Worm (Caenorhabditis elegans) whole organism, L4 larva: ENCODE data around the gene nlp-3.
A peak's percentile ranks its signal among the peaks of the same experiment; 100 is the strongest.

ENCODE experiments used
- D1046.2 ChIP-seq: fragments of 200-800 bp; sonication (Bioruptor generic); IDR thresholded peaks from 2 replicates; pipeline ENCODE4 v1.3.6; 2022; ENCODE audit warnings: missing genetic modification characterization, missing compliant biosample characterization
- F26F4.8 ChIP-seq: fragments of 200-800 bp; sonication (Bioruptor generic); conservative IDR thresholded peaks from 2 replicates; pipeline ENCODE4 v1.3.6; 2022; ENCODE audit warnings: missing genetic modification characterization, missing compliant biosample characterization
- F37D6.2 ChIP-seq: sonication (generic microtip); optimal IDR thresholded peaks from 2 replicates; lab custom pipeline; 2016; ENCODE audit warnings: mild to moderate bottlenecking, missing genetic modification characterization, missing compliant biosample characterization
- F44E2.7 ChIP-seq: fragments of 200-800 bp; sonication (Bioruptor generic); IDR thresholded peaks from 2 replicates; pipeline ENCODE4 v2.1.2; 2022; ENCODE audit warnings: missing genetic modification characterization, missing compliant biosample characterization
- F49E8.2 ChIP-seq: sonication (generic microtip); optimal IDR thresholded peaks from 2 replicates; lab custom pipeline; 2016; ENCODE audit warnings: missing compliant biosample characterization, mild to moderate bottlenecking, missing genetic modification characterization, borderline replicate concordance
- ZK546.5 ChIP-seq, 2 experiments: sonication (generic microtip); optimal IDR thresholded peaks; 2 replicates each; lab custom pipeline; 2017; ENCODE audit warnings: missing biosample characterization in 2 of 2, missing genetic modification characterization in 2 of 2
- aha-1 ChIP-seq: fragments of 150-350 bp; peaks from one replicate; lab custom pipeline; 2014; ENCODE audit warnings: missing biosample characterization, missing genetic modification characterization
- aly-2 ChIP-seq: sonication (generic microtip); optimal IDR thresholded peaks from 2 replicates; lab custom pipeline; 2018; ENCODE audit warnings: missing biosample characterization, missing genetic modification characterization
- arid-1 ChIP-seq: fragments of 200-800 bp; sonication (Bioruptor generic); conservative IDR thresholded peaks from 2 replicates; pipeline ENCODE4 v1.3.6; 2022; ENCODE audit warnings: missing genetic modification reagents, missing genetic modification characterization, missing compliant biosample characterization
- attf-4 ChIP-seq: sonication (generic microtip); optimal IDR thresholded peaks from 3 replicates; lab custom pipeline; 2017; ENCODE audit warnings: missing biosample characterization, missing genetic modification characterization
- ceh-82 ChIP-seq: sonication (generic microtip); optimal IDR thresholded peaks from 2 replicates; lab custom pipeline; 2017; ENCODE audit warnings: missing biosample characterization, missing genetic modification characterization
- ces-1 ChIP-seq: fragments of 150-350 bp; sonication (generic microtip); optimal IDR thresholded peaks from 4 replicates; lab custom pipeline; 2014; ENCODE audit warnings: missing biosample characterization, missing genetic modification reagents, missing genetic modification characterization
- daf-12 ChIP-seq: fragments of 150-350 bp; optimal IDR thresholded peaks from 2 replicates; lab custom pipeline; 2014; ENCODE audit warnings: missing biosample characterization, missing genetic modification reagents, missing genetic modification characterization
- dmd-6 ChIP-seq: fragments of 200-800 bp; sonication (Bioruptor generic); IDR thresholded peaks from 2 replicates; pipeline ENCODE4 v1.3.6; 2022; ENCODE audit warnings: missing genetic modification reagents, missing genetic modification characterization, missing compliant biosample characterization
- dpl-1 ChIP-seq: fragments of 150-350 bp; optimal IDR thresholded peaks from 2 replicates; lab custom pipeline; 2014; ENCODE audit warnings: missing biosample characterization, missing genetic modification reagents, missing genetic modification characterization
- egl-27 ChIP-seq: sonication (generic microtip); optimal IDR thresholded peaks from 3 replicates; lab custom pipeline; 2017; ENCODE audit warnings: missing biosample characterization, missing genetic modification reagents, missing genetic modification characterization
- egl-43 ChIP-seq: fragments of 200-800 bp; sonication (Bioruptor generic); IDR thresholded peaks from 2 replicates; pipeline ENCODE4 v1.3.6; 2022; ENCODE audit warnings: missing genetic modification reagents, missing genetic modification characterization, missing compliant biosample characterization
- fos-1 ChIP-seq: fragments of 150-350 bp; optimal IDR thresholded peaks from 2 replicates; lab custom pipeline; 2014; ENCODE audit warnings: missing biosample characterization, missing genetic modification characterization
- hlh-11 ChIP-seq: fragments of 200-800 bp; sonication (Bioruptor generic); optimal IDR thresholded peaks from 2 replicates; lab custom pipeline; 2018; ENCODE audit warnings: mild to moderate bottlenecking, missing genetic modification characterization, missing compliant biosample characterization
- hlh-30 ChIP-seq: sonication (generic microtip); optimal IDR thresholded peaks from 2 replicates; lab custom pipeline; 2017; ENCODE audit warnings: antibody characterized with exemption, mild to moderate bottlenecking, missing genetic modification characterization, missing compliant biosample characterization; ENCODE audit not compliant: insufficient read depth
- lim-7 ChIP-seq: fragments of 200-800 bp; sonication (Bioruptor generic); IDR thresholded peaks from 2 replicates; pipeline ENCODE4 v1.3.6; 2022; ENCODE audit warnings: missing genetic modification characterization, missing compliant biosample characterization
- lin-29 ChIP-seq: fragments of 200-800 bp; sonication (Bioruptor generic); IDR thresholded peaks from 2 replicates; pipeline ENCODE4 v1.3.6; 2022; ENCODE audit warnings: missing genetic modification reagents, missing genetic modification characterization, missing compliant biosample characterization
- lin-39 ChIP-seq: fragments of 150-350 bp; optimal IDR thresholded peaks from 2 replicates; lab custom pipeline; 2014; ENCODE audit warnings: missing biosample characterization, missing genetic modification reagents, missing genetic modification characterization
- lir-3 ChIP-seq: sonication (generic microtip); optimal IDR thresholded peaks from 2 replicates; lab custom pipeline; 2016; ENCODE audit warnings: mild to moderate bottlenecking, missing genetic modification characterization, missing compliant biosample characterization
- madf-5 ChIP-seq, 2 experiments: fragments of 200-800 bp; sonication (Bioruptor generic); IDR thresholded peaks; 2 replicates each; pipeline ENCODE4 v1.3.6; 2022; ENCODE audit warnings: missing compliant biosample characterization in 2 of 2, missing genetic modification characterization in 2 of 2
- madf-9 ChIP-seq: fragments of 200-800 bp; sonication (Bioruptor generic); conservative IDR thresholded peaks from 2 replicates; pipeline ENCODE4 v1.3.6; 2022; ENCODE audit warnings: missing genetic modification reagents, missing genetic modification characterization, missing compliant biosample characterization
- mdl-1 ChIP-seq, 2 experiments: fragments of 150-350 bp in 1 of 2; sonication (generic microtip) in 1 of 2; optimal IDR thresholded peaks; 2 replicates each; lab custom pipeline; 2014 to 2017; ENCODE audit warnings: missing biosample characterization in 2 of 2, missing genetic modification characterization in 2 of 2
- mes-2 ChIP-seq: sonication (generic microtip); optimal IDR thresholded peaks from 2 replicates; lab custom pipeline; 2016; ENCODE audit warnings: missing genotype, mild to moderate bottlenecking, missing genetic modification characterization, missing compliant biosample characterization; ENCODE audit not compliant: poor library complexity, severe bottlenecking
- mxl-2 ChIP-seq: fragments of 200-800 bp; sonication (Bioruptor generic); conservative IDR thresholded peaks from 2 replicates; pipeline ENCODE4 v1.3.6; 2022; ENCODE audit warnings: missing genetic modification reagents, missing genetic modification characterization, missing compliant biosample characterization
- mxl-3 ChIP-seq: fragments of 200-800 bp; sonication (Bioruptor generic); optimal IDR thresholded peaks from 2 replicates; lab custom pipeline; 2018; ENCODE audit warnings: mild to moderate bottlenecking, missing genetic modification characterization, missing compliant biosample characterization
- nhr-10 ChIP-seq: fragments of 150-350 bp; optimal IDR thresholded peaks from 2 replicates; lab custom pipeline; 2014; ENCODE audit warnings: missing biosample characterization, missing genetic modification characterization
- nhr-102 ChIP-seq: sonication (generic microtip); optimal IDR thresholded peaks from 2 replicates; lab custom pipeline; 2016; ENCODE audit warnings: mild to moderate bottlenecking, missing genetic modification characterization, moderate library complexity, missing compliant biosample characterization
- nhr-11 ChIP-seq: fragments of 150-350 bp; optimal IDR thresholded peaks from 2 replicates; lab custom pipeline; 2014; ENCODE audit warnings: missing biosample characterization, missing genetic modification characterization
- nhr-111 ChIP-seq: fragments of 200-800 bp; sonication (Bioruptor generic); optimal IDR thresholded peaks from 2 replicates; lab custom pipeline; 2018; ENCODE audit warnings: mild to moderate bottlenecking, missing genetic modification characterization, missing compliant biosample characterization
- nhr-25 ChIP-seq: sonication (generic microtip); optimal IDR thresholded peaks from 2 replicates; lab custom pipeline; 2017; ENCODE audit warnings: missing genetic modification characterization, mild to moderate bottlenecking, missing compliant biosample characterization, antibody characterized with exemption, moderate library complexity, borderline replicate concordance; ENCODE audit not compliant: insufficient read depth
- pha-4 ChIP-seq, 2 experiments: fragments of 150-350 bp in 1 of 2; fragments of 200-800 bp in 1 of 2; sonication (Bioruptor generic) in 1 of 2; IDR thresholded peaks in 1 of 2; optimal IDR thresholded peaks in 1 of 2; 2 replicates each; pipeline versions ENCODE4 v1.3.6 to Lab custom; 2014 to 2022; ENCODE audit warnings: missing genetic modification characterization in 2 of 2, missing genetic modification reagents in 2 of 2, missing biosample characterization in 1 of 2, missing compliant biosample characterization in 1 of 2
- pqm-1 ChIP-seq: sonication (generic microtip); optimal IDR thresholded peaks from 2 replicates; lab custom pipeline; 2017; ENCODE audit warnings: missing biosample characterization, missing genetic modification characterization
- set-16 ChIP-seq: fragments of 200-800 bp; sonication (Bioruptor generic); IDR thresholded peaks from 2 replicates; pipeline ENCODE4 v1.3.6; 2022; ENCODE audit warnings: missing genetic modification reagents, missing genetic modification characterization, missing compliant biosample characterization
- skn-1 ChIP-seq: fragments of 150-350 bp; optimal IDR thresholded peaks from 2 replicates; lab custom pipeline; 2014; ENCODE audit warnings: missing biosample characterization, missing genetic modification characterization
- snpc-1.2 ChIP-seq: fragments of 200-800 bp; sonication (Bioruptor generic); IDR thresholded peaks from 2 replicates; pipeline ENCODE4 v1.3.6; 2022; ENCODE audit warnings: missing genetic modification reagents, missing genetic modification characterization, missing compliant biosample characterization
- snpc-4 ChIP-seq: fragments of 150-350 bp; optimal IDR thresholded peaks from 2 replicates; lab custom pipeline; 2014; ENCODE audit warnings: missing biosample characterization, missing genetic modification characterization
- tag-97 ChIP-seq: fragments of 200-800 bp; sonication (Bioruptor generic); IDR thresholded peaks from 2 replicates; pipeline ENCODE4 v1.3.6; 2022; ENCODE audit warnings: missing genetic modification characterization, missing compliant biosample characterization
- tra-1 ChIP-seq: fragments of 200-800 bp; sonication (Bioruptor generic); IDR thresholded peaks from 2 replicates; pipeline ENCODE4 v1.3.6; 2022; ENCODE audit warnings: missing genetic modification reagents, missing genetic modification characterization, missing compliant biosample characterization
- unc-130 ChIP-seq: sonication (generic microtip); optimal IDR thresholded peaks from 2 replicates; lab custom pipeline; 2016; ENCODE audit warnings: missing genetic modification reagents, missing genetic modification characterization, missing compliant biosample characterization
- unc-39 ChIP-seq: sonication (generic microtip); optimal IDR thresholded peaks from 2 replicates; lab custom pipeline; 2017; ENCODE audit warnings: missing biosample characterization, missing genetic modification characterization
- vab-7 ChIP-seq: fragments of 200-800 bp; sonication (Bioruptor generic); IDR thresholded peaks from 2 replicates; pipeline ENCODE4 v1.3.6; 2022; ENCODE audit warnings: missing genetic modification reagents, missing genetic modification characterization, missing compliant biosample characterization
- zag-1 ChIP-seq: fragments of 150-350 bp; optimal IDR thresholded peaks from 2 replicates; lab custom pipeline; 2014; ENCODE audit warnings: missing biosample characterization, missing genetic modification characterization
- zip-11 ChIP-seq: fragments of 200-800 bp; sonication (Bioruptor generic); IDR thresholded peaks from 2 replicates; pipeline ENCODE4 v1.3.6; 2022; ENCODE audit warnings: missing genetic modification characterization, missing compliant biosample characterization
- ztf-11 ChIP-seq: fragments of 150-350 bp; optimal IDR thresholded peaks from 2 replicates; lab custom pipeline; 2014; ENCODE audit warnings: missing biosample characterization, missing genetic modification characterization
- ztf-7 ChIP-seq: fragments of 150-350 bp; optimal IDR thresholded peaks from 2 replicates; lab custom pipeline; 2014; ENCODE audit warnings: missing biosample characterization, missing genetic modification characterization

Gene nlp-3

ce11 chrX:13144975-13145618 is 33.1 kb downstream of the nlp-3 start (continued):
- TF ChIP-seq mdl-1 (tag; optimal IDR thresholded peaks at IDR 0.05; lab: Kevin White, UChicago) (peak; percentile 97 to 100), F44E2.7 (GFP tag; lab: Robert Waterston, UW) (0 out of 2 replicates have a peak, but pooled peaks have one; percentile 22), mes-2 (peak; percentile 80), hlh-11 (tag; lab: Kevin White, UChicago) (peak; percentile 99), aha-1 (tag; lab: Kevin White, UChicago) (peak; percentile 100), F37D6.2 (peak; percentile 93), ZK546.5 (tag; optimal IDR thresholded peaks at IDR 0.05; lab: Kevin White, UChicago) (peak in 1 of 2 experiments; percentile 11), egl-27 (tag; lab: Kevin White, UChicago) (peak; percentile 91), set-16 (GFP tag; lab: Robert Waterston, UW) (peak; percentile 99), unc-130 (GFP tag; lab: Kevin White, UChicago) (no peak), tra-1 (GFP tag; lab: Robert Waterston, UW) (peak; percentile 89), D1046.2 (no peak), nhr-11 (tag; lab: Kevin White, UChicago) (peak; percentile 88), mxl-2 (GFP tag; lab: Robert Waterston, UW) (peak; percentile 89), pha-4 (GFP tag; IDR thresholded peaks at IDR 0.05; lab: Robert Waterston, UW) (peak; percentile 90), pha-4 (tag; optimal IDR thresholded peaks at IDR 0.05; lab: Kevin White, UChicago) (no peak), egl-43 (GFP tag; lab: Robert Waterston, UW) (peak; percentile 98), hlh-30 (tag; lab: Kevin White, UChicago) (peak; percentile 100), nhr-102 (peak; percentile 84), F49E8.2 (tag; lab: Kevin White, UChicago) (no peak), madf-9 (GFP tag; lab: Robert Waterston, UW) (peak; percentile 89), nhr-111 (GFP tag; lab: Kevin White, UChicago) (no peak), ces-1 (peak; percentile 40), attf-4 (peak; percentile 5), arid-1 (GFP tag; lab: Robert Waterston, UW) (peak; percentile 61), ceh-82 (tag; lab: Kevin White, UChicago) (no peak), nhr-10 (peak; percentile 91), mxl-3 (GFP tag; lab: Kevin White, UChicago) (peak; percentile 90), lin-29 (GFP tag; lab: Robert Waterston, UW) (no peak; the same call in 1 of the 2 replicates), F26F4.8 (GFP tag; lab: Robert Waterston, UW) (no peak), unc-39 (tag; lab: Kevin White, UChicago) (no peak), zag-1 (tag; lab: Kevin White, UChicago) (no peak), fos-1 (peak; percentile 6), ztf-7 (tag; lab: Kevin White, UChicago) (peak; percentile 77), lim-7 (GFP tag; lab: Robert Waterston, UW) (peak; percentile 67), snpc-4 (tag; lab: Kevin White, UChicago) (no peak), ztf-11 (no peak), pqm-1 (tag; lab: Kevin White, UChicago) (peak; percentile 24), dpl-1 (GFP tag; lab: Kevin White, UChicago) (peak; percentile 53), lir-3 (tag; lab: Kevin White, UChicago) (peak; percentile 35), daf-12 (no peak), skn-1 (tag; lab: Kevin White, UChicago) (no peak), aly-2 (tag; lab: Kevin White, UChicago) (no peak), madf-5 (GFP tag; IDR thresholded peaks at IDR 0.05; lab: Robert Waterston, UW) (0 out of 4 replicates have a peak, but pooled peaks of 1 of the 2 experiments have one; percentile 21), snpc-1.2 (GFP tag; lab: Robert Waterston, UW) (no peak), zip-11 (GFP tag; lab: Robert Waterston, UW) (no peak), nhr-25 (tag; lab: Kevin White, UChicago) (peak; percentile 79), dmd-6 (GFP tag; lab: Robert Waterston, UW) (peak; percentile 96), vab-7 (GFP tag; lab: Robert Waterston, UW) (no peak; the same call in none of the 2 replicates), tag-97 (no peak), lin-39 (tag; lab: Kevin White, UChicago) (peak; percentile 77)
